Worm (Caenorhabditis elegans) whole organism, L4/young adult: Measurements from ENCODE around the gene wdr-46.

Experiments used
- W03F9.2 ChIP-seq: fragments of 150-350 bp; optimal IDR thresholded peaks from 2 replicates; lab custom pipeline; 2014; ENCODE audit warnings: missing biosample characterization, missing genetic modification characterization
- dao-5 ChIP-seq: sonication (generic microtip); optimal IDR thresholded peaks from 2 replicates; lab custom pipeline; 2016; ENCODE audit warnings: missing genotype, missing genetic modification characterization, moderate library complexity, missing compliant biosample characterization
- him-1 ChIP-seq: sonication (generic microtip); optimal IDR thresholded peaks from 2 replicates; lab custom pipeline; 2016; ENCODE audit warnings: missing genotype, missing genetic modification reagents, missing genetic modification characterization, missing compliant biosample characterization

DNA sequence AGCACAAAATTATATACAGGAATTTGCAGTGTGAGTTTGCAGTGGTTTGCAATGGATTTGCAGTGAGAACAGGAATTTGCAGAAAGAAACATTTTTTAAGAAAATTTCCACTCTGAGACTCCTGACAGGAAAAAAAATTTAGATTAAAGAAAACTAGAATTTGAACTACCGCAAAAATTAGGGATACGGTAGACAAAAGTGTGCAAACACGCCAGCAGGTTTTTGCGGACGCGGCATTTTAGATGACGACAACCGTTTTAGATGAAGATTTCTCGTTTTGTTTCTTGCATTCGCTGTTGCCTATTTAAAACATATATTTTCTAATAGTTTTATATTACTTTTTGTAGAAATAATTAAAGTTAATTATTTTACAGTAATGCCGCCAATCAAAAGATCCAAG lies at the start of gene wdr-46:
- TF ChIP-seq W03F9.2 (peak; percentile 86), dao-5 (tag; lab: Kevin White, UChicago) (no peak), him-1 (tag; lab: Kevin White, UChicago) (peak; percentile 70)
